Worm (Caenorhabditis elegans) whole organism, dauer: ENCODE results near the gene Y32B12B.2.
"Not testable (repeated sequence)": the region's sequence is repeated elsewhere in the genome, so short reads cannot be mapped to it uniquely, and the experiment has no call there.

Experiments
- unc-62 ChIP-seq: sonication (generic microtip); optimal IDR thresholded peaks from 2 replicates; lab custom pipeline; 2017; ENCODE audit warnings: missing biosample characterization, missing genetic modification reagents, missing genetic modification characterization

The Y32B12B.2 gene

ce11 chrV:16537908-16538446 lies at the start of gene Y32B12B.2:
Gene Y32B12B.2 (plus strand): TSS chrV:16538396.
- TF ChIP-seq unc-62, result no peak

ce11 chrV:16494359-16494758 lies 43.8 kb upstream of the Y32B12B.2 start, which contains the start of gene comt-2:
Gene comt-2 (minus strand): TSS chrV:16494489.
- TF ChIP-seq unc-62, result no peak

DNA sequence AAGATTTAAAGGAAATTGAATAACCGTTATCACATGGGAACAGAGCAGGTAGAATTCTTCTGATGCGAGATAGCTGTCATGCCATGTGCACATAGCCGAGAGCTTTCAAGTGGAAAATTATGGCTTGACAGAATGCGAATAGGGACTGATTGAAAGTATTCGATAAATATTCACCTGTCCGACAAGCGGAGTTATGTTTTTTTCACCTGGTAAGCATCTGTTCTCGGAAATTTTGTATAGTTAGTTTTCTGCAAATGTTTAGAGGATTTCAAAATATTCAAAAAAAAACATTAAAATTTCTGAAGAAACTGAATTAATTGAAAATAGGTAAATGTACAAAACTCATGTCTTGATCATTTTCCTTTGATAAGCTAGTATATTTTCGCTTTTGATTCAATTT lies 40.7 kb upstream of the Y32B12B.2 start, which contains the start of gene srh-136:
srh-136 (minus strand) TSS at position 93 of the 400 bp plus-strand sequence.
- TF ChIP-seq unc-62, result no peak

DNA sequence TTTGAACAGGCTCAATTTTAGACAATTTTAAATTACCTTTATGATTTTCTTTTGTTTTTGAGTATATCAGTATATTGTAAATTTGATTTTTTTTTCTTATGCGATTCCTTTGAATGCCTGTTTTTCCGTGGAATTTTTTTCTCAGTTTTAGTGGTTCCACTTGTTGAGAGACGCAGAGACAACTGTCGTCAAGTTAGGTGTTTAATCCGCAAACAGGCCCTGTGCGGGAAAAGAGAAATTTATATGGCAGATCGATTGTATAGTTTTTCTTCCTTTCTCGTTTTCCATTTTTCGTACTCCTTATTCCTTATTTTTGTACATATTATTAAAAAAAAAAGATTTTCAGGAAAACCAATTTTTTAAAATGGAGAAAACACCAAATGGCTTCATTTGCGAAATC lies 39.2 kb upstream of the Y32B12B.2 start, which contains the start of gene F36D3.1:
F36D3.1 (plus strand) TSS at position 347 of the 400 bp plus-strand sequence.
- no peak for TF ChIP-seq unc-62

- no peak for TF ChIP-seq unc-62
Measured at ce11 chrV:16503164-16503563, 35.0 kb upstream of the Y32B12B.2 start, which contains the start of gene F36D3.14. Gene F36D3.14 (minus strand): TSS chrV:16503264.

DNA sequence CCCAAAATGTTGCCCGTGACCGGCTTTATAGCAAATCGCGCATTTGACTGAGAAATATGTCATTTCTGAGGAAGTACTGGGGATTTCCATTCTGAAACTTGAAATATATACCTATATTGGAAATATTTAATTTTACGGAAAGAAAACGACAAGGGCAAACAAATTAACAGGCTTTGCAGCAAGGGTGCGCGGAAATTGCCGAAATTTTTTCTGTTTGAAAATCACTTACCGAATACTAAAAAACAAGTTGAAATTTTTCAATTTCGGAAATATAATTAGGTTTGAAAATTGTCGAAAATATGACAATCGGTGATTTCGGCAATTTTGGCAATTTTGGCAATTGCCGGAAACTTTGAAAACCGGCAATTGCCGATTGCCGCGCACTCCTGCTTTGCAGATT lies 32.4 kb upstream of the Y32B12B.2 start, which contains the start of gene nhr-54:
nhr-54 (minus strand) TSS at position 101 of the 400 bp plus-strand sequence.
- no peak for TF ChIP-seq unc-62

ce11 chrV:16506650-16507049 lies 31.5 kb upstream of the Y32B12B.2 start:
- no peak for TF ChIP-seq unc-62

DNA sequence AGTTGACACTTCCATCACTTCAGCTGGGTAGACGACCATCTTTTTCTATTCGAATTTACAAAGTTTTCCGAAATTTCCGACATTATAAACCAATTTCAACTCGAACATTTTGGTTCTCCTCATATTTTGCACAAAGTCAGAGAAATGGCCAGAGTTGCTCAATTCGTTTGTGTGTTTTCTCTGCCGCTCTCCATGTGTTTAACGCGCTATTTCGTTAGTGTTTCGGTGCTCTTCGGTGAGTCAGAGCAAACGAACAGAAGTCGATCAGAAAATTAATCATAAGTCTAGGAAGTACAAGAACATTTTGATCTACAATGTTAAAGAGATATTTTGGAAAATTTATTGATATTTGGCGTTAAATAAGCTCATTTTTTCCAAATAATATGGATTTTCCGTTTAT lies 29.5 kb upstream of the Y32B12B.2 start, which contains the start of gene srr-3:
srr-3 (minus strand) TSS at position 101 of the 400 bp plus-strand sequence.
- TF ChIP-seq unc-62, result no peak

DNA sequence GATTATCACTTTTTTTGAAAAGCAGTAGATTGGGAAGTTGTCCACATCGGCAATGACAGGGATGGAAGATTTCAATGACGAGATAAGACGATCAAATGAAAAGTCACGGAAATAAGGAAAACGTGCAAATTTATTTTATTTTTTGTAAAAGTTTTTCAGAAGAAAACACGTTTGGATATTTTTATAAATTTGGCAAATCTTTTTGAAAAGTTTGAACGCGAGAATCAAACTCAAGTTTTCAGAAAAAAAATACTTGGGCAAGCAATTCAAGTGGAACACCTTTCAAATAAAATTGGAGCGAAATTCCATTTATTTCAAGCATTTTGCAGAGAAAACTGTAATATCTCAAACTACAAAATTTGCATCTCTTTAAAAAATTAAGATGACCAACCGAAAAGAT lies 23.1 kb upstream of the Y32B12B.2 start, which contains the start of gene F36D3.5:
F36D3.5 (minus strand) TSS at position 101 of the 400 bp plus-strand sequence.
- TF ChIP-seq unc-62, result not testable (repeated sequence)

- no peak for TF ChIP-seq unc-62
Measured at ce11 chrV:16517619-16518018, 20.6 kb upstream of the Y32B12B.2 start, which contains the start of gene F36D3.4. Gene F36D3.4 (minus strand): TSS chrV:16517719.

ce11 chrV:16522242-16522641 lies 16.0 kb upstream of the Y32B12B.2 start, which contains the start of gene srw-34:
Gene srw-34 (minus strand): TSS chrV:16522342.
- TF ChIP-seq unc-62, result no peak

ce11 chrV:16526858-16527257 lies 11.3 kb upstream of the Y32B12B.2 start, which contains the start of gene F36D3.8:
Gene F36D3.8 (plus strand): TSS chrV:16527158.
- TF ChIP-seq unc-62, result no peak

DNA sequence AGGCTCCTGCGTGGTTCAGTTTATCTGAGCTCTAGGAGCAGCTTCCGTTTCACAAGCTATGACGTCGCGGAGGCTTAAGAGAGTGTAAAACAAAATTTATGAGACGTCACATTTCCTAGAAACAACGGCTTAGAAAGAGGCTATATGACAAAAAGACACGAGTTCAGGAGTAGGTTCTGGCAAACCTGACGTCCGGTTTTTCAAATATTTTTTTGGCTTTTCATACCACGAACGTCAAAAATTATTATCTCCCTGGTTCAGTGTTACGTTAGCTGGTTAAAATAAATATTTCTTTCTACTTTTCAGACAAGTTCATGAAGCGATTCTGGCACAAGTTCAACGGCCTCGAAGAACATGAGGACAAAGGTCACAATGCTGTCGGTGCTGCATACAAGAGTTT lies 10.4 kb upstream of the Y32B12B.2 start, which contains the start of gene F36D3.16:
F36D3.16 (plus strand) TSS at position 301 of the 400 bp plus-strand sequence.
- no peak for TF ChIP-seq unc-62

DNA sequence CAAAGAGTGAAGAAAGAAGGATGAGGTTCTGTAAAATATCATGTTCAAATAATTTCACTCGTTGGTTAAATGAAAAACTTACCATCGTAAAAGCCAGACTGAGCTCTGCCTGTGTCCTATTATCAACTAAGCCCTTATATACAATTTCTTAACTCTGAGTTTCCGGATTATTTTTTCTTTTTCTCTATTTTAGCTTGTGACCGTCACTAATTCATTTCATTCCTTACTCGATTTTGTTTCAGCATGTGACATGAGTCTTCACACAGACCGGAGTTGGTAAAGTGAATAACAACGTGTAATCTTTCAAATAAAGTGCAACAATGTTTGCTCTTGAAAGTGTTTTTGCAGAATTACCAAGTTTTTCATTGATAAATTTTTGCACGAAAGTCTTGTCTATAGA lies 4.2 kb upstream of the Y32B12B.2 start, which contains the start of gene cpr-2:
cpr-2 (minus strand) TSS at position 101 of the 400 bp plus-strand sequence.
- no peak for TF ChIP-seq unc-62

- no peak for TF ChIP-seq unc-62
Measured at ce11 chrV:16535172-16535571, 3.0 kb upstream of the Y32B12B.2 start, which contains the start of gene Y32B12B.8. Gene Y32B12B.8 (plus strand): TSS chrV:16535472.

- TF ChIP-seq unc-62, result no peak
Measured at ce11 chrV:16536701-16537100, 1.5 kb upstream of the Y32B12B.2 start, which contains the start of gene Y32B12B.1. Gene Y32B12B.1 (plus strand): TSS chrV:16537001.

- no peak for TF ChIP-seq unc-62
Measured at ce11 chrV:16539666-16540065, 1.5 kb downstream of the Y32B12B.2 start.

DNA sequence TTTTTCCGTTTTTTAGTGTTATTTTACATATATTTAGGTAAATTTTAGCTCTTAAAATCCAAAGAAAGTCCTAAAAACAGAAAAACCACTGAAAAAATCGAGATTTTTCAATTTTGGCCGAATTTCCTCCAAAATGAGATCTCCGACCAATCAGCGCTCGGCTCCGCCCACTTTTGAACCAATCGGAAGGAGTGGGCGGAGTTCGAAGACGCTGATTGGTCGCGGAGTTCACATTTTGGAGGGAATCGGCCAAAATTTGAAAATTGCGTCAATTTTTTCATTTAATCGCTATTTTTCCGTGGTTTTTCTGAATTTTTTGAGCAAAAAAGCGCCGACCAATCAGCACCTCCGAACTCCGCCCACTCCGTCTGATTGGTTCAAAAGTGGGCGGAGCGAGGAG lies 2.5 kb downstream of the Y32B12B.2 start:
- no peak for TF ChIP-seq unc-62
